Worm (Caenorhabditis elegans) whole organism, L4/young adult: ENCODE measurements around the gene ZC196.2.

ENCODE experiments used
- W03F9.2 ChIP-seq: fragments of 150-350 bp; optimal IDR thresholded peaks from 2 replicates; lab custom pipeline; 2014; ENCODE audit warnings: missing biosample characterization, missing genetic modification characterization
- dao-5 ChIP-seq: sonication (generic microtip); optimal IDR thresholded peaks from 2 replicates; lab custom pipeline; 2016; ENCODE audit warnings: missing genotype, missing genetic modification characterization, moderate library complexity, missing compliant biosample characterization
- him-1 ChIP-seq: sonication (generic microtip); optimal IDR thresholded peaks from 2 replicates; lab custom pipeline; 2016; ENCODE audit warnings: missing genotype, missing genetic modification reagents, missing genetic modification characterization, missing compliant biosample characterization

DNA sequence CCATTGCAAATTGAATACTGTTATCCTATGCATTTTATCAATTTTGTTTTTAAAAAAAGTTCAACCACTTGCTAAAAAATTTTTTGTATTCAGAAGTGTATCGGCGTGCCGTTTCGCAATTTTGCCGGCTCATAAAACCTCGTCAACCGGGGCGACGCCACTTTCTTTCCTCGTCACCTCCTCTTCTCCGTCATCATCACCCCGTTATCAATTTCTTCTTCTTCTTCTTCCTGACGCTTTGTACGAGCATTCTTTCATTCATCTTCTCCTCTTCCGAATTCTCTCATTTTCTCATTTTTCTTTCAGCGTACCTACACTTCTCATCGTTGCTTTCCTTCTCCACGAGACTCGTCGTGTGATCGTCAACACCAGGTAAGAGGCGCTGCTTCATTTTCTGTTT is 47.0 kb downstream of the ZC196.2 start, which contains the start of gene sup-37:
- no peak for TF ChIP-seq dao-5 (tag; lab: Kevin White, UChicago)
- TF ChIP-seq W03F9.2 (tag; lab: Kevin White, UChicago), result no peak
- TF ChIP-seq him-1, result no peak
